Fruit fly (Drosophila melanogaster): Measurements from ENCODE around the gene CG4751.

The CG4751 gene

DNA sequence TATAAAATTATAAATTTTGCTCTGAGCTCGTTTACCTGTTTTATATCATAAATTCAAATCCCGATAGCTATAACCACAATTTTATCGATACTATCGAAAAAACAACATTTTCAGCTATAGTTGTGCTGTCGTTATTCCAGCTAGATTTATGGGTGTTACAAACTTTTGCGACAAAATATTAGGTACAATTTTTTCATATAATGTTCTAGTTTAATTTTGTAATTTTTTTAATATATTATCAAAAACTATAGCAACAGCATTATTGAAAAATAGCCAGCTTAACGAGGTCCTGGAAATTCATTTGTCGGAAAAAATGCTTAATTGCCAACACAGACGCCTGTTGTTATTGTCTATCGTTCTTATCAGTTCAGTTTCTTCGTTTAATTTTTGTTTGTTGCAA lies 39.4 kb upstream of the CG4751 start, which contains the start of gene Wdr59 (continued):
- peak; percentile 62; the same call in 1 of the 2 replicates for TF ChIP-seq Bgb (GFP tag; IDR thresholded peaks at IDR 0.05; ENCODE audit: partially characterized antibody)
- no peak for TF ChIP-seq CG10462 (GFP tag; optimal IDR thresholded peaks at IDR 0.05)
- TF ChIP-seq CG17829 (tag; optimal IDR thresholded peaks at IDR 0.05), result peak; percentile 66
- TF ChIP-seq Opbp (GFP tag; IDR thresholded peaks at IDR 0.05; ENCODE audit: partially characterized antibody), result peak; percentile 25; the same call in 1 of the 3 replicates
- no peak for TF ChIP-seq BtbVII (GFP tag; optimal IDR thresholded peaks at IDR 0.05)
- TF ChIP-seq kni (GFP tag; optimal IDR thresholded peaks at IDR 0.05), result no peak
- 0 out of 2 replicates have a peak, but pooled peaks have one; percentile 13 for TF ChIP-seq CG14441 (GFP tag; IDR thresholded peaks at IDR 0.05)
- TF ChIP-seq Ravus (GFP tag; IDR thresholded peaks at IDR 0.05), result no peak
- peak; percentile 58 for TF ChIP-seq az2 (GFP tag; optimal IDR thresholded peaks at IDR 0.05)
- peak; percentile 42 for TF ChIP-seq Ssrp (tag; optimal IDR thresholded peaks at IDR 0.05)
- no peak for TF ChIP-seq Lhr (GFP tag; optimal IDR thresholded peaks at IDR 0.05)
- TF ChIP-seq hth (optimal IDR thresholded peaks at IDR 0.05), result no peak
- peak; percentile 53 for TF ChIP-seq Hr3 (GFP tag; optimal IDR thresholded peaks at IDR 0.05)
- no peak for TF ChIP-seq GATAe (GFP tag; conservative IDR thresholded peaks at IDR 0.05)
- TF ChIP-seq sima (GFP tag; optimal IDR thresholded peaks at IDR 0.05), result no peak
- no peak for TF ChIP-seq CG30431 (GFP tag; optimal IDR thresholded peaks at IDR 0.05)
- TF ChIP-seq shn (GFP tag; optimal IDR thresholded peaks at IDR 0.05), result no peak
- no peak for TF ChIP-seq ttk (GFP tag; IDR thresholded peaks at IDR 0.05)
- TF ChIP-seq ara (GFP tag; IDR thresholded peaks at IDR 0.05), result no peak
- TF ChIP-seq CG6254 (GFP tag; optimal IDR thresholded peaks at IDR 0.05), result no peak
- TF ChIP-seq disco-r (GFP tag; optimal IDR thresholded peaks at IDR 0.05), result no peak
- no peak for TF ChIP-seq CrebB (tag; optimal IDR thresholded peaks at IDR 0.05)
- peak; percentile 35; the same call in 1 of the 2 replicates for TF ChIP-seq CG10366 (GFP tag; IDR thresholded peaks at IDR 0.05)
- no peak for TF ChIP-seq CG6854 (GFP tag; optimal IDR thresholded peaks at IDR 0.05)
- TF ChIP-seq CG10209 (GFP tag; optimal IDR thresholded peaks at IDR 0.05), result no peak
- no peak for TF ChIP-seq dmrt99B (tag; optimal IDR thresholded peaks at IDR 0.05)
- TF ChIP-seq CG12659 (GFP tag; optimal IDR thresholded peaks at IDR 0.05), result peak; percentile 20
- no peak for TF ChIP-seq HHEX (GFP tag; optimal IDR thresholded peaks at IDR 0.05)
- peak; percentile 10 for TF ChIP-seq CG1233 (GFP tag; optimal IDR thresholded peaks at IDR 0.05)
- no peak for TF ChIP-seq H2.0 (GFP tag; IDR thresholded peaks at IDR 0.05)
- TF ChIP-seq dan (GFP tag; IDR thresholded peaks at IDR 0.05), result no peak
- peak; percentile 83 for TF ChIP-seq BEAF-32 (GFP tag; optimal IDR thresholded peaks at IDR 0.05)
- TF ChIP-seq tna (GFP tag; IDR thresholded peaks at IDR 0.05; ENCODE audit: partially characterized antibody), result no peak
- no peak for TF ChIP-seq Bteb2 (GFP tag; optimal IDR thresholded peaks at IDR 0.05)
- peak; percentile 70 for TF ChIP-seq slbo (GFP tag; IDR thresholded peaks at IDR 0.05)
- TF ChIP-seq sr (GFP tag; IDR thresholded peaks at IDR 0.05), result no peak
- TF ChIP-seq CG14965 (GFP tag; optimal IDR thresholded peaks at IDR 0.05; ENCODE audit: borderline replicate concordance), result no peak
- TF ChIP-seq Oaz (GFP tag; IDR thresholded peaks at IDR 0.05), result no peak
- TF ChIP-seq ftz-f1 (GFP tag; optimal IDR thresholded peaks at IDR 0.05), result no peak
- peak; percentile 99 for TF ChIP-seq Sry-β (GFP tag; optimal IDR thresholded peaks at IDR 0.05)
- TF ChIP-seq inv (GFP tag; IDR thresholded peaks at IDR 0.05; ENCODE audit: partially characterized antibody), result peak; percentile 60
- no peak for TF ChIP-seq Jarid2 (GFP tag; optimal IDR thresholded peaks at IDR 0.05)
- TF ChIP-seq Neu2 (GFP tag; optimal IDR thresholded peaks at IDR 0.05; ENCODE audit: borderline replicate concordance), result no peak
- TF ChIP-seq twi (tag; optimal IDR thresholded peaks at IDR 0.05), result no peak
- TF ChIP-seq Spps (tag; optimal IDR thresholded peaks at IDR 0.05), result peak; percentile 12
- TF ChIP-seq Hsf (GFP tag; optimal IDR thresholded peaks at IDR 0.05), result peak; percentile 48
- TF ChIP-seq zen (tag; optimal IDR thresholded peaks at IDR 0.05), result peak; percentile 42
- TF ChIP-seq nau (GFP tag; optimal IDR thresholded peaks at IDR 0.05), result no peak
- peak; percentile 14 for TF ChIP-seq fd96Cb (tag; optimal IDR thresholded peaks at IDR 0.05)
- TF ChIP-seq stc (GFP tag; IDR thresholded peaks at IDR 0.05), result no peak
- no peak for TF ChIP-seq zfh2 (GFP tag; optimal IDR thresholded peaks at IDR 0.05)

Data from whole organism, embryonic.